Fruit fly (Drosophila melanogaster): Measurements from ENCODE around the gene CG33986.

DNA sequence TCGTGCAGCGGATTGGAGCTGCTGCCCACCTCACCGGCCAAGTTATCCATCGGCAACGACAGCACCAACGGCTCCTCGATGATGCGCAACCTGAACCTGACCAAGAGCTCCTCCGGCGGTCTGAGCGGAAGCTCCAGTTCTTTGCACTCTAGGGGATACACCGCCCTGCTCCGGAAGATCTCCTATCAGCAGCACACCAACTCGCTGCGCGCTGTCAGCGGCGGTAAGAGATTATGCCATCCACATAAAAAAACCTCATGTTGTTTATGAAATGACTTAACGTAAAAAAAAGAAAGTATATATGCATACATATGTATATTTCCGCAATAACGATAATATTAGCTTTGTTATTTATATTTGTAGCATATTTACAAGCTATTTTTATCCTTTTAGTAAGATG is 43.7 kb upstream of the CG33986 start:
- TF ChIP-seq insv (optimal IDR thresholded peaks at IDR 0.05) (no peak), psq (optimal IDR thresholded peaks at IDR 0.05) (no peak)
